Worm (Caenorhabditis elegans) whole organism, L3 larva: ENCODE measurements around the gene M01H9.10.

Experiments
- fkh-10 ChIP-seq: sonication (generic microtip); optimal IDR thresholded peaks from 2 replicates; lab custom pipeline; 2017; ENCODE audit warnings: missing biosample characterization, missing genetic modification reagents, missing genetic modification characterization
- nfya-1 ChIP-seq: sonication (generic microtip); optimal IDR thresholded peaks from 2 replicates; lab custom pipeline; 2017; ENCODE audit warnings: missing genetic modification characterization, mild to moderate bottlenecking, missing compliant biosample characterization, antibody characterized with exemption, moderate library complexity; ENCODE audit not compliant: insufficient read depth

DNA sequence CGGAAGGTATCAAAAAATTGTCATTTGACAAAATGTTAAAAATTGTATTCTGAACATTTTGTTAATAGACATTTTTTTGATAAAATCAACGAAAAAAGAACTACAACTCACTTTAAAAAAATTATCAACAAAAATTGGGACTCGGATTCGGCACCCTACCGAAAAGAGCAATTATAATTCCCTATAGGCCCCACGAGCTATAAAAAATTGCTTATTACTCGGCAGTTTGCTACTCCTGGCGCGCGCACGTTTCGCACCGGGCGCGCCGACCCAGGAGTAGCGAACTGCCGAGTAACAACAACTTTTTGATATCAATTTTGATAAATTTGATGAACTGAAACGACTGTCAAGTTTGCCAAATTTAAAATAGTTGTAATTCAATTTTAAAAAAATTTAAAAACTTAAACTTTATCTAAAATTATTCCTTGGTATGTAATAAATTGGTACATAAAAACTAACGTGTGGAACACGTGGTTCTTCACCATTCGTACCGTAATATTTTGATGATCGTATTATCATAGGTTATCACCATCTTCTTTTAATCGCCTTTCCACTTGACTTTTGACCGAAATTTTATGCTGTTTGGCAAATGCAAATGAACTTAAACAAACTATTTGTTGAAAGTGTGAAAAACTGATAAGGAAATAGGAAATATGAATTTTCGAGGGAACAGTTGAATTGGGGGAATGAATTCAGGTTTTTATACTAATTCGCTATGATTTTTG is 4.4 kb downstream of the M01H9.10 start:
- TF ChIP-seq fkh-10, result no peak
- TF ChIP-seq nfya-1 (tag; lab: Kevin White, UChicago), result no peak
